Worm (Caenorhabditis elegans) whole organism, mixed stage, embryonic: Measurements from ENCODE around the gene acr-9.

Source experiments
- ces-1 ChIP-seq: fragments of 150-350 bp; optimal IDR thresholded peaks from 2 replicates; lab custom pipeline; 2014; ENCODE audit warnings: missing biosample characterization, missing genetic modification reagents, missing genetic modification characterization
- elt-1 ChIP-seq: sonication (generic microtip); optimal IDR thresholded peaks from 2 replicates; lab custom pipeline; 2017; ENCODE audit warnings: missing genetic modification characterization, mild to moderate bottlenecking, missing compliant biosample characterization, antibody characterized with exemption, moderate library complexity, borderline replicate concordance; ENCODE audit not compliant: insufficient read depth
- pha-4 ChIP-seq: fragments of 150-350 bp; optimal IDR thresholded peaks from 2 replicates; lab custom pipeline; 2018; ENCODE audit warnings: missing biosample characterization, missing genetic modification reagents, missing genetic modification characterization

DNA sequence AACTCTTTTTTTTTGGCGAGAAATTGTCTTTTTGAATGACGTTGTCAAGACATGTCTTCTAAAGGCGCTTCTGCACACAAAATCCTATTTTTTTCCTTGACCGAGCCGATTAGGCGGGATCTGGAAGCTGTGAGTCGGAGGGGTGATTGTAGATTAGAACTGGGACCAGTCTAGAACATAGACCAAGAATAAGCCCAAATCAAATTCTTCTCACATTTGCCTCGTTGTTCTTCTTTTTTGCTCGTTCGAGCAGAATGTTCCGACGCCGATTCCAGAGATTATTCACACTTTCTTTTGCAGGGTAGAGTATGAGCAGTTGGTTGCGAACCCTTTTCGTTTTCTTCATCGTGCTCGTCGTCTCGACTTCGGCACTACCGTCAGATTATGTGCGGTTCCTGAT lies 28.1 kb downstream of the acr-9 start, which contains the start of gene nlp-53:
- no peak for TF ChIP-seq ces-1 (GFP tag; lab: Kevin White, UChicago)
- TF ChIP-seq elt-1 (tag; lab: Kevin White, UChicago), result no peak
- no peak for TF ChIP-seq pha-4 (tag; lab: Kevin White, UChicago)
